Worm (Caenorhabditis elegans) whole organism, mixed stage, embryonic: Measurements from ENCODE around the gene unc-61.

ENCODE experiments used
- M03D4.4 ChIP-seq: sonication (generic microtip); optimal IDR thresholded peaks from 2 replicates; lab custom pipeline; 2017; ENCODE audit warnings: mild to moderate bottlenecking, missing genetic modification characterization, missing compliant biosample characterization
- bed-3 ChIP-seq: fragments of 200-800 bp; sonication (Bioruptor generic); optimal IDR thresholded peaks from 3 replicates; lab custom pipeline; 2018; ENCODE audit warnings: mild to moderate bottlenecking, missing genetic modification characterization, moderate library complexity, missing compliant biosample characterization
- blmp-1 ChIP-seq: fragments of 150-350 bp; optimal IDR thresholded peaks from 2 replicates; lab custom pipeline; 2014; ENCODE audit warnings: missing biosample characterization, missing genetic modification characterization
- ceh-39 ChIP-seq: fragments of 150-350 bp; optimal IDR thresholded peaks from 2 replicates; lab custom pipeline; 2014; ENCODE audit warnings: missing biosample characterization, missing genetic modification characterization
- ceh-43 ChIP-seq: fragments of 200-800 bp; sonication (Bioruptor generic); optimal IDR thresholded peaks from 2 replicates; lab custom pipeline; 2018; ENCODE audit warnings: mild to moderate bottlenecking, missing genetic modification characterization, moderate library complexity, missing compliant biosample characterization
- ceh-83 ChIP-seq: fragments of 200-800 bp; sonication (Bioruptor generic); optimal IDR thresholded peaks from 2 replicates; lab custom pipeline; 2018; ENCODE audit warnings: mild to moderate bottlenecking, missing genetic modification characterization, missing compliant biosample characterization
- ces-1 ChIP-seq: fragments of 150-350 bp; optimal IDR thresholded peaks from 2 replicates; lab custom pipeline; 2014; ENCODE audit warnings: missing biosample characterization, missing genetic modification reagents, missing genetic modification characterization
- cnd-1 ChIP-seq: fragments of 200-800 bp; sonication (Bioruptor generic); optimal IDR thresholded peaks from 2 replicates; lab custom pipeline; 2018; ENCODE audit warnings: mild to moderate bottlenecking, missing genetic modification characterization, missing compliant biosample characterization
- drap-1 ChIP-seq: fragments of 200-800 bp; sonication (Bioruptor generic); optimal IDR thresholded peaks from 3 replicates; lab custom pipeline; 2018; ENCODE audit warnings: mild to moderate bottlenecking, missing genetic modification characterization, missing compliant biosample characterization
- elt-1 ChIP-seq: sonication (generic microtip); optimal IDR thresholded peaks from 2 replicates; lab custom pipeline; 2017; ENCODE audit warnings: missing genetic modification characterization, mild to moderate bottlenecking, missing compliant biosample characterization, antibody characterized with exemption, moderate library complexity, borderline replicate concordance; ENCODE audit not compliant: insufficient read depth
- elt-3 ChIP-seq: fragments of 150-350 bp; optimal IDR thresholded peaks from 2 replicates; lab custom pipeline; 2014; ENCODE audit warnings: missing biosample characterization, missing genetic modification characterization
- flh-1 ChIP-seq: fragments of 200-800 bp; sonication (Bioruptor generic); optimal IDR thresholded peaks from 2 replicates; lab custom pipeline; 2018; ENCODE audit warnings: mild to moderate bottlenecking, missing genetic modification characterization, moderate library complexity, missing compliant biosample characterization
- ham-2 ChIP-seq: fragments of 200-800 bp; sonication (Bioruptor generic); optimal IDR thresholded peaks from 2 replicates; lab custom pipeline; 2018; ENCODE audit warnings: mild to moderate bottlenecking, missing genetic modification characterization, missing compliant biosample characterization
- lin-13 ChIP-seq: fragments of 150-350 bp; optimal IDR thresholded peaks from 2 replicates; lab custom pipeline; 2014; ENCODE audit warnings: missing biosample characterization, missing genetic modification characterization
- lin-32 ChIP-seq: fragments of 200-800 bp; sonication (Bioruptor generic); optimal IDR thresholded peaks from 2 replicates; lab custom pipeline; 2018; ENCODE audit warnings: mild to moderate bottlenecking, missing genetic modification characterization, missing compliant biosample characterization
- lsy-2 ChIP-seq: fragments of 150-350 bp; optimal IDR thresholded peaks from 2 replicates; lab custom pipeline; 2014; ENCODE audit warnings: missing biosample characterization, missing genetic modification characterization
- mab-5 ChIP-seq: fragments of 150-350 bp; optimal IDR thresholded peaks from 2 replicates; lab custom pipeline; 2014; ENCODE audit warnings: missing biosample characterization, missing genetic modification characterization
- mls-2 ChIP-seq: sonication (generic microtip); optimal IDR thresholded peaks from 2 replicates; lab custom pipeline; 2016; ENCODE audit warnings: mild to moderate bottlenecking, missing genetic modification characterization, moderate library complexity, missing compliant biosample characterization
- nhr-12 ChIP-seq: fragments of 150-350 bp; optimal IDR thresholded peaks from 2 replicates; lab custom pipeline; 2014; ENCODE audit warnings: missing biosample characterization, missing genetic modification characterization
- nhr-2 ChIP-seq: fragments of 150-350 bp; optimal IDR thresholded peaks from 2 replicates; lab custom pipeline; 2014; ENCODE audit warnings: missing biosample characterization, missing genetic modification characterization
- nhr-237 ChIP-seq: fragments of 150-350 bp; optimal IDR thresholded peaks from 2 replicates; lab custom pipeline; 2014; ENCODE audit warnings: missing biosample characterization, missing genetic modification characterization
- nhr-76 ChIP-seq: sonication (generic microtip); optimal IDR thresholded peaks from 2 replicates; lab custom pipeline; 2017; ENCODE audit warnings: missing biosample characterization, missing genetic modification characterization
- pha-4 ChIP-seq: fragments of 150-350 bp; optimal IDR thresholded peaks from 2 replicates; lab custom pipeline; 2018; ENCODE audit warnings: missing biosample characterization, missing genetic modification reagents, missing genetic modification characterization
- sem-2 ChIP-seq: fragments of 200-800 bp; sonication (Bioruptor generic); optimal IDR thresholded peaks from 2 replicates; lab custom pipeline; 2018; ENCODE audit warnings: mild to moderate bottlenecking, missing genetic modification characterization, missing compliant biosample characterization
- snpc-4 ChIP-seq: fragments of 150-350 bp; optimal IDR thresholded peaks from 2 replicates; lab custom pipeline; 2014; ENCODE audit warnings: missing biosample characterization, missing genetic modification characterization
- sptf-1 ChIP-seq: sonication (generic microtip); optimal IDR thresholded peaks from 2 replicates; lab custom pipeline; 2017; ENCODE audit warnings: mild to moderate bottlenecking, missing genetic modification characterization, moderate library complexity, missing compliant biosample characterization
- unc-120 ChIP-seq: sonication (generic microtip); optimal IDR thresholded peaks from 2 replicates; lab custom pipeline; 2017; ENCODE audit warnings: missing genetic modification characterization, missing compliant biosample characterization; ENCODE audit not compliant: poor library complexity, severe bottlenecking
- unc-39 ChIP-seq: fragments of 150-350 bp; optimal IDR thresholded peaks from 2 replicates; lab custom pipeline; 2014; ENCODE audit warnings: missing biosample characterization, missing genetic modification characterization
- unc-62 ChIP-seq: fragments of 150-350 bp; optimal IDR thresholded peaks from 2 replicates; lab custom pipeline; 2014; ENCODE audit warnings: missing biosample characterization, missing genetic modification reagents, missing genetic modification characterization
- zip-8 ChIP-seq: fragments of 150-350 bp; optimal IDR thresholded peaks from 2 replicates; lab custom pipeline; 2014; ENCODE audit warnings: missing biosample characterization, missing genetic modification characterization
- ztf-11 ChIP-seq: fragments of 150-350 bp; optimal IDR thresholded peaks from 2 replicates; lab custom pipeline; 2014; ENCODE audit warnings: missing biosample characterization, missing genetic modification characterization

unc-61 gene

ce11 chrV:14741233-14741632 is 7.2 kb upstream of the unc-61 start, which contains the start of gene Y50E8A.6:
TSS of gene Y50E8A.6 (minus strand) at chrV:14741333.
- TF ChIP-seq ceh-43 (GFP tag; lab: Kevin White, UChicago) (no peak), lin-32 (GFP tag; lab: Kevin White, UChicago) (no peak), M03D4.4 (tag; lab: Kevin White, UChicago) (no peak), nhr-237 (tag; lab: Kevin White, UChicago) (no peak), nhr-12 (tag; lab: Kevin White, UChicago) (no peak), mab-5 (tag; lab: Kevin White, UChicago) (no peak), elt-1 (tag; lab: Kevin White, UChicago) (no peak), bed-3 (GFP tag; lab: Kevin White, UChicago) (no peak), nhr-2 (tag; lab: Kevin White, UChicago) (no peak), snpc-4 (no peak), ceh-83 (GFP tag; lab: Kevin White, UChicago) (no peak), ces-1 (GFP tag; lab: Kevin White, UChicago) (no peak), blmp-1 (tag; lab: Kevin White, UChicago) (no peak), drap-1 (GFP tag; lab: Kevin White, UChicago) (no peak), ztf-11 (tag; lab: Kevin White, UChicago) (no peak), ceh-39 (no peak), lsy-2 (no peak), mls-2 (tag; lab: Kevin White, UChicago) (no peak), unc-39 (no peak)
- TF ChIP-seq, all 35 proteins: peak for 0

DNA sequence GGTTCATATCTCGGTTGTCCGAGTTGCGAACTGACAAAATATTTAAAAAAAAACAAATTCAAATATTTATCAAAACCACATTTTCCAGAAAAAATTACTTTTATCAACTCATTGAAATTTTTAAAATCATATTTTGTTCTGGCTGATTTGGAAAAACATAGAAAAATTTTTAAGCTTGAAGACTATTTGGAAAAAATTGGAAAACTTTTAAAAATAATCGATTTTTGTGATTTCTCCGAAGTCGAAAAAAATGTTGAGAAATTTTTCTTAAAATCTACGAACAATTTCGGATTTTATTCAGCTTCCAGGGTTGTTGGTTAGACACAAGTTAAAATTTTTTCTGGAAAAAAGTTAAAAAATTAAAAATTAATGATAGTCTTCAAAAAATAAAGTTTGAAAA is 2.8 kb upstream of the unc-61 start, which contains the start of gene Y50E8A.5:
Gene Y50E8A.5, minus strand, starts transcription at position 101 of the 400 bp plus-strand sequence.
- TF ChIP-seq cnd-1 (tag; lab: Kevin White, UChicago) (no peak), lin-13 (tag; lab: Kevin White, UChicago) (no peak), nhr-2 (tag; lab: Kevin White, UChicago) (no peak), pha-4 (tag; lab: Kevin White, UChicago) (no peak), nhr-76 (tag; lab: Kevin White, UChicago) (no peak), unc-120 (tag; lab: Kevin White, UChicago) (no peak), ceh-43 (GFP tag; lab: Kevin White, UChicago) (no peak)

- no peak for TF ChIP-seq lin-13 (tag; lab: Kevin White, UChicago)
- no peak for TF ChIP-seq snpc-4
- no peak for TF ChIP-seq elt-1 (tag; lab: Kevin White, UChicago)
- TF ChIP-seq ceh-39, result no peak
- TF ChIP-seq nhr-237 (tag; lab: Kevin White, UChicago), result no peak
- no peak for TF ChIP-seq elt-3 (tag; lab: Kevin White, UChicago)
- TF ChIP-seq pha-4 (tag; lab: Kevin White, UChicago), result no peak
- no peak for TF ChIP-seq mls-2 (tag; lab: Kevin White, UChicago)
- no peak for TF ChIP-seq nhr-12 (tag; lab: Kevin White, UChicago)
- TF ChIP-seq sptf-1 (tag; lab: Kevin White, UChicago), result no peak
- no peak for TF ChIP-seq mab-5 (tag; lab: Kevin White, UChicago)
- no peak for TF ChIP-seq ztf-11 (tag; lab: Kevin White, UChicago)
- no peak for TF ChIP-seq cnd-1 (tag; lab: Kevin White, UChicago)
- no peak for TF ChIP-seq unc-120 (tag; lab: Kevin White, UChicago)
- no peak for TF ChIP-seq nhr-2 (tag; lab: Kevin White, UChicago)
- TF ChIP-seq ces-1 (GFP tag; lab: Kevin White, UChicago), result no peak
Observed at ce11 chrV:14729343-14729742, 4.7 kb downstream of the unc-61 start, which contains the start of gene oig-3. TSS of gene oig-3 (plus strand) at chrV:14729643.

- TF ChIP-seq nhr-76 (tag; lab: Kevin White, UChicago), result no peak
- TF ChIP-seq lin-32 (GFP tag; lab: Kevin White, UChicago), result no peak
Observed at ce11 chrV:14728754-14729153, 5.3 kb downstream of the unc-61 start, which contains the start of gene Y50E8A.2. TSS of gene Y50E8A.2 (minus strand) at chrV:14728854.

DNA sequence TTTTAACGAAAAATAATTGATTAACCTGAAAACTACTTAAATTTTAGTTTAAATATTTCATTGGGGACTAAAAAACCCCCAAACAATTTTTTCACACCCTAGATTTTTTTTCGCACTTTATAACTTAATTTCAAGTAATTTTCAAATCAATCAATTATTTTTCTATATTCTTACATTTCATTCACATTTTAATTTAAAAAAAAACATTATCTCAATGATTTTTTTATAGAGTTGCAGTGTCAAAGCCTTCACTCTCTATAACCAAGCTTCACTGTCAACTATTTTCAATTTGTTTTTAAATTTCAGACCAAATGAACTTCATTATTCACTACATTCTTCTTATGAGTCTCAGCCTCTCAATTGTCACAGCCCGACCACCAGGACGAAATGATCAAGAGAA is 7.4 kb downstream of the unc-61 start, which contains the start of gene Y50E8A.1:
Gene Y50E8A.1, plus strand, starts transcription at position 301 of the 400 bp plus-strand sequence.
- TF ChIP-seq flh-1 (GFP tag; lab: Kevin White, UChicago) (no peak), ces-1 (GFP tag; lab: Kevin White, UChicago) (no peak)

- TF ChIP-seq sem-2 (GFP tag; lab: Kevin White, UChicago), result no peak
- TF ChIP-seq snpc-4, result no peak
- no peak for TF ChIP-seq ham-2 (GFP tag; lab: Kevin White, UChicago)
- no peak for TF ChIP-seq unc-62 (GFP tag; lab: Kevin White, UChicago)
- no peak for TF ChIP-seq blmp-1 (tag; lab: Kevin White, UChicago)
- no peak for TF ChIP-seq ceh-83 (GFP tag; lab: Kevin White, UChicago)
- TF ChIP-seq lin-13 (tag; lab: Kevin White, UChicago), result no peak
- no peak for TF ChIP-seq ceh-43 (GFP tag; lab: Kevin White, UChicago)
- no peak for TF ChIP-seq zip-8 (tag; lab: Kevin White, UChicago)
- no peak for TF ChIP-seq flh-1 (GFP tag; lab: Kevin White, UChicago)
- no peak for TF ChIP-seq ztf-11 (tag; lab: Kevin White, UChicago)
- TF ChIP-seq lin-32 (GFP tag; lab: Kevin White, UChicago), result no peak
- TF ChIP-seq, all 35 proteins: peak for 0
Observed at ce11 chrV:14725409-14725808, 8.6 kb downstream of the unc-61 start.
